Fruit fly (Drosophila melanogaster) whole organism, embryonic: ENCODE results near the gene CG32447.

Experiments
- Atf3 ChIP-seq: fragments of 200-800 bp; sonication (Bioruptor generic); optimal IDR thresholded peaks from 3 replicates; lab custom pipeline; 2016; ENCODE audit warnings: missing biosample characterization, missing genetic modification characterization
- CG10565 ChIP-seq: fragments of 200-800 bp; sonication (Bioruptor generic); optimal IDR thresholded peaks from 3 replicates; lab custom pipeline; 2016; ENCODE audit warnings: missing biosample characterization, mild to moderate bottlenecking, missing genetic modification characterization
- CG11696 ChIP-seq: fragments of 200-800 bp; sonication (Bioruptor generic); IDR thresholded peaks from 2 replicates; pipeline ENCODE4 v1.3.6; 2022; ENCODE audit warnings: missing biosample characterization, missing genetic modification characterization
- CG12071 ChIP-seq: fragments of 200-800 bp; sonication (Bioruptor generic); optimal IDR thresholded peaks from 3 replicates; lab custom pipeline; 2018; ENCODE audit warnings: missing biosample characterization, mild to moderate bottlenecking, missing genetic modification characterization
- CG12236 ChIP-seq: fragments of 200-800 bp; sonication (Bioruptor generic); optimal IDR thresholded peaks from 2 replicates; lab custom pipeline; 2016; ENCODE audit warnings: missing biosample characterization, missing genetic modification characterization
- CG1233 ChIP-seq: fragments of 200-800 bp; sonication (Bioruptor generic); optimal IDR thresholded peaks from 4 replicates; lab custom pipeline; 2018; ENCODE audit warnings: missing biosample characterization, mild to moderate bottlenecking, missing genetic modification characterization
- CG12659 ChIP-seq: fragments of 200-800 bp; sonication (Bioruptor generic); optimal IDR thresholded peaks from 3 replicates; lab custom pipeline; 2017; ENCODE audit warnings: mild to moderate bottlenecking, missing biosample characterization, missing genetic modification reagents, missing genetic modification characterization
- CG13123 ChIP-seq: fragments of 200-800 bp; sonication (Bioruptor generic); optimal IDR thresholded peaks from 2 replicates; lab custom pipeline; 2016; ENCODE audit warnings: missing biosample characterization, missing genetic modification characterization
- CG13296 ChIP-seq: fragments of 200-800 bp; sonication (Bioruptor generic); optimal IDR thresholded peaks from 3 replicates; lab custom pipeline; 2018; ENCODE audit warnings: missing biosample characterization, mild to moderate bottlenecking, missing genetic modification characterization
- CG1647 ChIP-seq: fragments of 200-800 bp; sonication (Bioruptor generic); optimal IDR thresholded peaks from 3 replicates; lab custom pipeline; 2016; ENCODE audit warnings: missing biosample characterization, missing genetic modification characterization
- CG16813 ChIP-seq: fragments of 200-800 bp; sonication (Bioruptor generic); IDR thresholded peaks from 3 replicates; pipeline ENCODE4 v1.3.6; 2022; ENCODE audit warnings: missing biosample characterization, missing genetic modification characterization; ENCODE audit not compliant: partially characterized antibody
- CG17912 ChIP-seq: fragments of 200-800 bp; sonication (Bioruptor generic); optimal IDR thresholded peaks from 2 replicates; lab custom pipeline; 2018; ENCODE audit warnings: missing biosample characterization, mild to moderate bottlenecking, missing genetic modification characterization
- CG1832 ChIP-seq: fragments of 200-800 bp; sonication (Bioruptor generic); optimal IDR thresholded peaks from 2 replicates; lab custom pipeline; 2017; ENCODE audit warnings: missing biosample characterization, mild to moderate bottlenecking, missing genetic modification characterization, inconsistent platforms
- CG2712 ChIP-seq: fragments of 200-800 bp; optimal IDR thresholded peaks from 3 replicates; lab custom pipeline; 2019; ENCODE audit warnings: missing biosample characterization, mild to moderate bottlenecking, missing genetic modification characterization, moderate library complexity
- CG31388 ChIP-seq: fragments of 200-800 bp; sonication (Bioruptor generic); optimal IDR thresholded peaks from 2 replicates; lab custom pipeline; 2016; ENCODE audit warnings: missing biosample characterization, missing genetic modification characterization
- CG32772 ChIP-seq: fragments of 200-800 bp; sonication (Bioruptor generic); IDR thresholded peaks from 2 replicates; pipeline ENCODE4 v1.3.6; 2022; ENCODE audit warnings: missing biosample characterization, missing genetic modification characterization
- CG4404 ChIP-seq: fragments of 200-800 bp; sonication (Bioruptor generic); IDR thresholded peaks from 2 replicates; pipeline ENCODE4 v1.3.6; 2022; ENCODE audit warnings: missing biosample characterization, missing genetic modification characterization
- CG5180 ChIP-seq: fragments of 200-800 bp; sonication (Bioruptor generic); optimal IDR thresholded peaks from 3 replicates; lab custom pipeline; 2017; ENCODE audit warnings: missing biosample characterization, missing genetic modification characterization, mild to moderate bottlenecking, moderate library complexity, missing genetic modification reagents
- CG6272 ChIP-seq: fragments of 200-800 bp; sonication (Bioruptor generic); IDR thresholded peaks from 2 replicates; pipeline ENCODE4 v1.3.6; 2022; ENCODE audit warnings: missing biosample characterization, missing genetic modification characterization
- CG6791 ChIP-seq: fragments of 200-800 bp; sonication (Bioruptor generic); IDR thresholded peaks from 3 replicates; pipeline ENCODE4 v1.3.6; 2022; ENCODE audit warnings: missing biosample characterization, missing genetic modification characterization; ENCODE audit not compliant: partially characterized antibody
- CG9817 ChIP-seq: fragments of 200-800 bp; sonication (Bioruptor generic); optimal IDR thresholded peaks from 2 replicates; lab custom pipeline; 2018; ENCODE audit warnings: missing biosample characterization, mild to moderate bottlenecking, missing genetic modification characterization, moderate library complexity
- Dbx ChIP-seq: fragments of 200-800 bp; sonication (Bioruptor generic); IDR thresholded peaks from 3 replicates; pipeline ENCODE4 v1.3.6; 2022; ENCODE audit warnings: missing biosample characterization, missing genetic modification characterization
- Elba2 ChIP-seq: fragments of 200-800 bp; sonication (Bioruptor generic); optimal IDR thresholded peaks from 3 replicates; lab custom pipeline; 2016; ENCODE audit warnings: missing biosample characterization, missing genetic modification characterization
- HHEX ChIP-seq: fragments of 200-800 bp; sonication (Bioruptor generic); optimal IDR thresholded peaks from 3 replicates; lab custom pipeline; 2017; ENCODE audit warnings: missing biosample characterization, mild to moderate bottlenecking, missing genetic modification characterization, missing genetic modification reagents
- Lhr ChIP-seq: fragments of 200-800 bp; sonication (Bioruptor generic); optimal IDR thresholded peaks from 3 replicates; lab custom pipeline; 2017; ENCODE audit warnings: mild to moderate bottlenecking, missing biosample characterization, missing genetic modification reagents, missing genetic modification characterization
- MTF-1 ChIP-seq: fragments of 200-800 bp; sonication (Bioruptor generic); optimal IDR thresholded peaks from 2 replicates; lab custom pipeline; 2018; ENCODE audit warnings: missing biosample characterization, mild to moderate bottlenecking, missing genetic modification characterization, borderline replicate concordance
- Max ChIP-seq: fragments of 200-800 bp; sonication (Bioruptor generic); optimal IDR thresholded peaks from 2 replicates; lab custom pipeline; 2016; ENCODE audit warnings: missing biosample characterization, mild to moderate bottlenecking, missing genetic modification characterization
- NfI ChIP-seq: fragments of 200-800 bp; sonication (Bioruptor generic); optimal IDR thresholded peaks from 3 replicates; lab custom pipeline; 2018; ENCODE audit warnings: missing biosample characterization, mild to moderate bottlenecking, missing genetic modification characterization, moderate library complexity
- Scr ChIP-seq: fragments of 200-800 bp; sonication (Bioruptor generic); IDR thresholded peaks from 2 replicates; pipeline ENCODE4 v1.3.6; 2022; ENCODE audit warnings: missing biosample characterization, missing genetic modification characterization; ENCODE audit not compliant: partially characterized antibody
- Ssrp ChIP-seq: fragments of 200-800 bp; sonication (Bioruptor generic); optimal IDR thresholded peaks from 2 replicates; lab custom pipeline; 2018; ENCODE audit warnings: missing biosample characterization, mild to moderate bottlenecking, missing genetic modification characterization, moderate library complexity
- Stat92E ChIP-seq, 3 experiments: fragments of >200 bp in 2 of 3; fragments of 200-800 bp in 1 of 3; sonication (Bioruptor generic) in 1 of 3; optimal IDR thresholded peaks; 2 replicates each; lab custom pipeline; 2017 to 2019; ENCODE audit warnings: missing biosample characterization in 3 of 3, missing genetic modification characterization in 3 of 3, mild to moderate bottlenecking in 1 of 3, moderate library complexity in 1 of 3
- aop ChIP-seq: fragments of 200-800 bp; sonication (Bioruptor generic); IDR thresholded peaks from 2 replicates; pipeline ENCODE4 v1.3.6; 2022; ENCODE audit warnings: missing biosample characterization, missing genetic modification characterization
- bcd ChIP-seq: fragments of 200-800 bp; sonication (Bioruptor generic); optimal IDR thresholded peaks from 2 replicates; lab custom pipeline; 2017; ENCODE audit warnings: missing biosample characterization, mild to moderate bottlenecking, missing genetic modification characterization
- btn ChIP-seq: fragments of 200-800 bp; sonication (Bioruptor generic); optimal IDR thresholded peaks from 2 replicates; lab custom pipeline; 2016; ENCODE audit warnings: missing biosample characterization, missing genetic modification characterization
- cato ChIP-seq: fragments of 200-800 bp; sonication (Bioruptor generic); optimal IDR thresholded peaks from 2 replicates; lab custom pipeline; 2016; ENCODE audit warnings: missing biosample characterization, missing genetic modification characterization, borderline replicate concordance
- dan ChIP-seq: fragments of 200-800 bp; sonication (Bioruptor generic); IDR thresholded peaks from 2 replicates; pipeline ENCODE4 v1.3.6; 2022; ENCODE audit warnings: missing biosample characterization, missing genetic modification characterization
- ems ChIP-seq: fragments of 200-800 bp; sonication (Bioruptor generic); optimal IDR thresholded peaks from 3 replicates; lab custom pipeline; 2016; ENCODE audit warnings: missing biosample characterization, missing genetic modification characterization
- eyg ChIP-seq: fragments of 200-800 bp; sonication (Bioruptor generic); optimal IDR thresholded peaks from 3 replicates; lab custom pipeline; 2016; ENCODE audit warnings: missing biosample characterization, missing genetic modification characterization
- fru ChIP-seq: fragments of >200 bp; optimal IDR thresholded peaks from 2 replicates; lab custom pipeline; 2017
- ham ChIP-seq: fragments of 200-800 bp; sonication (Bioruptor generic); IDR thresholded peaks from 2 replicates; pipeline ENCODE4 v1.3.6; 2022; ENCODE audit warnings: missing biosample characterization, missing genetic modification characterization
- her ChIP-seq: fragments of 200-800 bp; sonication (Bioruptor generic); optimal IDR thresholded peaks from 2 replicates; lab custom pipeline; 2016; ENCODE audit warnings: missing biosample characterization, missing genetic modification characterization
- hkb ChIP-seq, 2 experiments: fragments of 200-800 bp in 1 of 2; fragments of >200 bp in 1 of 2; sonication (Bioruptor generic) in 1 of 2; IDR thresholded peaks in 1 of 2; optimal IDR thresholded peaks in 1 of 2; 2 replicates each; pipeline versions ENCODE4 v1.3.6 to Lab custom; 2017 to 2022; ENCODE audit warnings: missing biosample characterization in 1 of 2, missing genetic modification characterization in 1 of 2
- nerfin-2 ChIP-seq: fragments of 200-800 bp; sonication (Bioruptor generic); IDR thresholded peaks from 2 replicates; pipeline ENCODE4 v1.3.6; 2022; ENCODE audit warnings: missing biosample characterization, missing genetic modification characterization; ENCODE audit not compliant: partially characterized antibody
- pfk ChIP-seq: fragments of 200-800 bp; sonication (Bioruptor generic); optimal IDR thresholded peaks from 2 replicates; lab custom pipeline; 2018; ENCODE audit warnings: missing biosample characterization, mild to moderate bottlenecking, missing genetic modification characterization, moderate library complexity
- phol ChIP-seq: fragments of 200-800 bp; sonication (Bioruptor generic); optimal IDR thresholded peaks from 3 replicates; lab custom pipeline; 2018; ENCODE audit warnings: missing biosample characterization, mild to moderate bottlenecking, missing genetic modification characterization, moderate library complexity
- pnt ChIP-seq: fragments of 200-800 bp; sonication (Bioruptor generic); optimal IDR thresholded peaks from 3 replicates; lab custom pipeline; 2016; ENCODE audit warnings: missing biosample characterization, missing genetic modification characterization
- slou ChIP-seq: fragments of 200-800 bp; sonication (Bioruptor generic); optimal IDR thresholded peaks from 3 replicates; lab custom pipeline; 2016; ENCODE audit warnings: missing biosample characterization, missing genetic modification characterization
- slp2 ChIP-seq: fragments of 200-800 bp; sonication (Bioruptor generic); optimal IDR thresholded peaks from 2 replicates; lab custom pipeline; 2016; ENCODE audit warnings: missing biosample characterization, missing genetic modification characterization
- sug ChIP-seq: fragments of 200-800 bp; optimal IDR thresholded peaks from 2 replicates; lab custom pipeline; 2019; ENCODE audit warnings: missing biosample characterization, mild to moderate bottlenecking, missing genetic modification characterization, moderate library complexity
- vfl ChIP-seq: fragments of 200-800 bp; sonication (Bioruptor generic); optimal IDR thresholded peaks from 2 replicates; lab custom pipeline; 2016; ENCODE audit warnings: missing biosample characterization, missing genetic modification characterization

The CG32447 gene

DNA sequence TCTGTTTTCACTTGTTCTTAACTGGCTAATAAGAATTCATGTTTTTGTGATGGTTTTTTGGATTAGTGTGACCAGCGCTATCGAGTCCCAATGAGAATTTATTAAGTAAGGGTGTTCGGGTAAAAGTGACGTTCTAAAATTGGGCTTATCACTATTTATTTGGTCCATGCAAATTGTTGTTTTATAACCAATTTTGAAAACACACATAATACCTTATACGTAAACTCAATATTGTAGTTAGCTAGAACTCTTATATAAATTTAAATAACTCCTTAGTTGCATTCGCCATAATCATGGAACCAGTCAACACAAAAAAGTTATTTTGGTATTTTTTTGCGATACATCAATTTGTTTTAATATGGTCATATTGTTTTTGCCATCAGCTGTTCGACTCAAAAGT, 26.5 kb downstream of the CG32447 start, which contains the start of the genes Als2 and CG11248 (continued):
- TF ChIP-seq dan (GFP tag; lab: Robert Waterston, UW) (no peak), Lhr (GFP tag; lab: Kevin White, UChicago) (peak; percentile 71), CG17912 (no peak), slp2 (GFP tag; lab: Kevin White, UChicago) (peak; percentile 64), bcd (peak; percentile 67), CG11696 (GFP tag; lab: Robert Waterston, UW) (no peak), Ssrp (peak; percentile 80), sug (no peak), CG1832 (GFP tag; lab: Kevin White, UChicago) (no peak), CG31388 (peak; percentile 51), CG12071 (GFP tag; lab: Kevin White, UChicago) (no peak), CG12236 (GFP tag; lab: Kevin White, UChicago) (peak; percentile 21), CG16813 (GFP tag; lab: Robert Waterston, UW) (no peak), eyg (GFP tag; lab: Kevin White, UChicago) (peak; percentile 43), aop (GFP tag; lab: Robert Waterston, UW) (no peak), CG13296 (no peak), CG2712 (tag; lab: Kevin White, UChicago) (peak; percentile 86), slou (GFP tag; lab: Kevin White, UChicago) (no peak), ems (GFP tag; lab: Kevin White, UChicago) (peak; percentile 56), CG1233 (peak; percentile 52), phol (tag; lab: Kevin White, UChicago) (peak; percentile 90), hkb (optimal IDR thresholded peaks at IDR 0.05; lab: Kevin White, UChicago) (no peak), hkb (GFP tag; IDR thresholded peaks at IDR 0.05; lab: Robert Waterston, UW) (peak; percentile 61), CG6791 (GFP tag; lab: Robert Waterston, UW) (no peak), CG5180 (GFP tag; lab: Kevin White, UChicago) (no peak), ham (GFP tag; lab: Robert Waterston, UW) (no peak), fru (lab: Kevin White, UChicago) (no peak), CG6272 (GFP tag; lab: Robert Waterston, UW) (peak; percentile 61; the same call in 1 of the 2 replicates), Max (GFP tag; lab: Kevin White, UChicago) (peak; percentile 66), MTF-1 (GFP tag; lab: Kevin White, UChicago) (no peak), btn (GFP tag; lab: Kevin White, UChicago) (no peak), CG9817 (tag; lab: Kevin White, UChicago) (peak; percentile 87), Elba2 (GFP tag; lab: Kevin White, UChicago) (peak; percentile 99), CG12659 (GFP tag; lab: Kevin White, UChicago) (peak; percentile 79), Dbx (GFP tag; lab: Robert Waterston, UW) (peak; percentile 70), pnt (GFP tag; lab: Kevin White, UChicago) (peak; percentile 75), Atf3 (GFP tag; lab: Kevin White, UChicago) (peak; percentile 57), CG13123 (GFP tag; lab: Kevin White, UChicago) (no peak), CG32772 (peak; percentile 63), Scr (no peak), her (GFP tag; lab: Kevin White, UChicago) (no peak), cato (GFP tag; lab: Kevin White, UChicago) (peak; percentile 37), Stat92E (GFP tag; optimal IDR thresholded peaks at IDR 0.05; lab: Kevin White, UChicago) (no peak), CG4404 (GFP tag; lab: Robert Waterston, UW) (peak; percentile 69), NfI (peak; percentile 66), nerfin-2 (GFP tag; lab: Robert Waterston, UW) (no peak), CG10565 (GFP tag; lab: Kevin White, UChicago) (no peak), CG1647 (GFP tag; lab: Kevin White, UChicago) (peak; percentile 38), HHEX (GFP tag; lab: Kevin White, UChicago) (no peak), vfl (GFP tag; lab: Kevin White, UChicago) (peak; percentile 59), pfk (GFP tag; lab: Kevin White, UChicago) (no peak)
